Worm (Caenorhabditis elegans) whole organism, L1 larva: Measurements from ENCODE around the gene C07B5.2.
A peak's percentile ranks its signal among the peaks of the same experiment; 100 is the strongest.

Source experiments
- Y116A8C.19 ChIP-seq: sonication (generic microtip); optimal IDR thresholded peaks from 2 replicates; lab custom pipeline; 2016; ENCODE audit warnings: missing compliant biosample characterization, missing genetic modification characterization, borderline replicate concordance
- aha-1 ChIP-seq: fragments of 150-350 bp; optimal IDR thresholded peaks from 2 replicates; lab custom pipeline; 2014; ENCODE audit warnings: missing biosample characterization, missing genetic modification characterization
- ama-1 ChIP-seq: fragments of 150-350 bp; optimal IDR thresholded peaks from 2 replicates; lab custom pipeline; 2014
- blmp-1 ChIP-seq: fragments of 150-350 bp; optimal IDR thresholded peaks from 2 replicates; lab custom pipeline; 2014; ENCODE audit warnings: missing biosample characterization, missing genetic modification characterization
- ceh-63 ChIP-seq: fragments of 200-800 bp; sonication (Bioruptor generic); optimal IDR thresholded peaks from 2 replicates; lab custom pipeline; 2018; ENCODE audit warnings: mild to moderate bottlenecking, missing genetic modification characterization, missing compliant biosample characterization
- dsc-1 ChIP-seq: sonication (generic microtip); optimal IDR thresholded peaks from 2 replicates; lab custom pipeline; 2016; ENCODE audit warnings: mild to moderate bottlenecking, missing genetic modification characterization, missing compliant biosample characterization
- ets-5 ChIP-seq: fragments of 200-800 bp; sonication (Bioruptor generic); IDR thresholded peaks from 2 replicates; pipeline ENCODE4 v1.3.6; 2022; ENCODE audit warnings: missing genetic modification characterization, missing compliant biosample characterization
- fkh-10 ChIP-seq: sonication (generic microtip); optimal IDR thresholded peaks from 2 replicates; lab custom pipeline; 2017; ENCODE audit warnings: missing biosample characterization, missing genetic modification reagents, missing genetic modification characterization
- fkh-4 ChIP-seq: sonication (generic microtip); optimal IDR thresholded peaks from 2 replicates; lab custom pipeline; 2016; ENCODE audit warnings: missing compliant biosample characterization, missing genetic modification characterization, borderline replicate concordance
- hlh-17 ChIP-seq: fragments of 200-800 bp; sonication (Bioruptor generic); optimal IDR thresholded peaks from 2 replicates; lab custom pipeline; 2018; ENCODE audit warnings: missing genetic modification characterization, mild to moderate bottlenecking, missing compliant biosample characterization, moderate library complexity, borderline replicate concordance
- hlh-4 ChIP-seq: sonication (generic microtip); optimal IDR thresholded peaks from 2 replicates; lab custom pipeline; 2016; ENCODE audit warnings: mild to moderate bottlenecking, missing genetic modification characterization, missing compliant biosample characterization
- hpl-2 ChIP-seq: fragments of 150-350 bp; optimal IDR thresholded peaks from 2 replicates; lab custom pipeline; 2014; ENCODE audit warnings: missing biosample characterization, missing genetic modification reagents, missing genetic modification characterization
- lin-39 ChIP-seq: fragments of 150-350 bp; optimal IDR thresholded peaks from 2 replicates; lab custom pipeline; 2014; ENCODE audit warnings: missing biosample characterization, missing genetic modification reagents, missing genetic modification characterization
- lir-3 ChIP-seq: sonication (generic microtip); optimal IDR thresholded peaks from 2 replicates; lab custom pipeline; 2016; ENCODE audit warnings: mild to moderate bottlenecking, missing genetic modification characterization, moderate library complexity, missing compliant biosample characterization; ENCODE audit not compliant: poor library complexity
- mef-2 ChIP-seq: fragments of 150-350 bp; optimal IDR thresholded peaks from 2 replicates; lab custom pipeline; 2014; ENCODE audit warnings: missing biosample characterization, missing genetic modification characterization
- mep-1 ChIP-seq: fragments of 150-350 bp; optimal IDR thresholded peaks from 2 replicates; lab custom pipeline; 2014; ENCODE audit warnings: missing biosample characterization, missing genetic modification characterization
- nhr-20 ChIP-seq: sonication (generic microtip); optimal IDR thresholded peaks from 2 replicates; lab custom pipeline; 2016; ENCODE audit warnings: mild to moderate bottlenecking, missing genetic modification characterization, missing compliant biosample characterization
- nhr-28 ChIP-seq: fragments of 150-350 bp; optimal IDR thresholded peaks from 2 replicates; lab custom pipeline; 2014; ENCODE audit warnings: missing biosample characterization, missing genetic modification characterization
- nhr-47 ChIP-seq: sonication (generic microtip); optimal IDR thresholded peaks from 2 replicates; lab custom pipeline; 2016; ENCODE audit warnings: mild to moderate bottlenecking, missing genetic modification characterization, moderate library complexity, missing compliant biosample characterization
- skn-1 ChIP-seq: fragments of 150-350 bp; optimal IDR thresholded peaks from 2 replicates; lab custom pipeline; 2014; ENCODE audit warnings: missing biosample characterization, missing genetic modification characterization
- snpc-4 ChIP-seq: fragments of 150-350 bp; optimal IDR thresholded peaks from 2 replicates; lab custom pipeline; 2014; ENCODE audit warnings: missing biosample characterization, missing genetic modification characterization
- snu-23 ChIP-seq: sonication (generic microtip); optimal IDR thresholded peaks from 2 replicates; lab custom pipeline; 2016; ENCODE audit warnings: missing genetic modification characterization, missing compliant biosample characterization
- sptf-1 ChIP-seq: fragments of 150-350 bp; optimal IDR thresholded peaks from 2 replicates; lab custom pipeline; 2014; ENCODE audit warnings: missing biosample characterization, missing genetic modification characterization
- tbx-2 ChIP-seq: sonication (generic microtip); optimal IDR thresholded peaks from 2 replicates; lab custom pipeline; 2016; ENCODE audit warnings: missing genetic modification characterization, missing compliant biosample characterization
- unc-86 ChIP-seq: sonication (generic microtip); optimal IDR thresholded peaks from 2 replicates; lab custom pipeline; 2016; ENCODE audit warnings: missing genetic modification characterization, missing compliant biosample characterization
- unc-98 ChIP-seq: fragments of 200-800 bp; sonication (Bioruptor generic); IDR thresholded peaks from 2 replicates; pipeline ENCODE4 v1.3.6; 2022; ENCODE audit warnings: missing genetic modification characterization, missing compliant biosample characterization
- vab-15 ChIP-seq: sonication (generic microtip); optimal IDR thresholded peaks from 2 replicates; lab custom pipeline; 2017; ENCODE audit warnings: missing genotype, mild to moderate bottlenecking, missing genetic modification characterization, missing compliant biosample characterization
- xbp-1 ChIP-seq: sonication (generic microtip); optimal IDR thresholded peaks from 2 replicates; lab custom pipeline; 2016; ENCODE audit warnings: missing genetic modification characterization, missing compliant biosample characterization
- zip-4 ChIP-seq: fragments of 200-800 bp; sonication (Bioruptor generic); optimal IDR thresholded peaks from 2 replicates; lab custom pipeline; 2018; ENCODE audit warnings: mild to moderate bottlenecking, missing genetic modification characterization, moderate library complexity, missing compliant biosample characterization

C07B5.2 gene

ce11 chrX:9467573-9467972 is 49.4 kb downstream of the C07B5.2 start (continued):
- peak; percentile 21 for TF ChIP-seq unc-86 (tag; lab: Kevin White, UChicago)
- TF ChIP-seq snu-23, result peak; percentile 87
- TF ChIP-seq fkh-10 (GFP tag; lab: Kevin White, UChicago), result peak; percentile 31
- TF ChIP-seq nhr-47 (tag; lab: Kevin White, UChicago), result peak; percentile 87
- TF ChIP-seq dsc-1 (tag; lab: Kevin White, UChicago), result peak; percentile 87
- no peak for TF ChIP-seq ama-1
- TF ChIP-seq mef-2 (tag; lab: Kevin White, UChicago), result no peak
- TF ChIP-seq tbx-2 (tag; lab: Kevin White, UChicago), result peak; percentile 71
- TF ChIP-seq Y116A8C.19 (tag; lab: Kevin White, UChicago), result no peak
- peak; percentile 43 for TF ChIP-seq skn-1 (tag; lab: Kevin White, UChicago)
- TF ChIP-seq snpc-4 (tag; lab: Kevin White, UChicago), result peak; percentile 28
- TF ChIP-seq aha-1 (tag; lab: Kevin White, UChicago), result peak; percentile 18
- no peak for TF ChIP-seq nhr-28 (tag; lab: Kevin White, UChicago)
- no peak for TF ChIP-seq unc-98 (GFP tag; lab: Robert Waterston, UW)
- peak; percentile 34 for TF ChIP-seq blmp-1 (tag; lab: Kevin White, UChicago)
- peak; percentile 27 for TF ChIP-seq zip-4
- peak; percentile 32 for TF ChIP-seq lin-39 (tag; lab: Kevin White, UChicago)
- no peak for TF ChIP-seq ets-5 (GFP tag; lab: Robert Waterston, UW)
- TF ChIP-seq xbp-1 (tag; lab: Kevin White, UChicago), result peak; percentile 74
- TF ChIP-seq nhr-20 (tag; lab: Kevin White, UChicago), result peak; percentile 85
- TF ChIP-seq fkh-4 (tag; lab: Kevin White, UChicago), result no peak
- TF ChIP-seq ceh-63 (GFP tag; lab: Kevin White, UChicago), result no peak
- no peak for TF ChIP-seq vab-15 (tag; lab: Kevin White, UChicago)
- no peak for TF ChIP-seq hlh-17 (GFP tag; lab: Kevin White, UChicago)
- no peak for TF ChIP-seq hpl-2 (GFP tag; lab: Kevin White, UChicago)
- no peak for TF ChIP-seq hlh-4 (tag; lab: Kevin White, UChicago)
- peak; percentile 62 for TF ChIP-seq lir-3 (tag; lab: Kevin White, UChicago)
- TF ChIP-seq mep-1 (tag; lab: Kevin White, UChicago), result peak; percentile 75
- TF ChIP-seq sptf-1, result no peak
